Worm (Caenorhabditis elegans) whole organism, early embryonic: ENCODE results near the gene tftc-1.

ENCODE experiments used
- B0310.2 ChIP-seq: sonication (generic microtip); optimal IDR thresholded peaks from 2 replicates; lab custom pipeline; 2016; ENCODE audit warnings: mild to moderate bottlenecking, missing genetic modification characterization, missing compliant biosample characterization
- F13C5.2 ChIP-seq: sonication (generic microtip); optimal IDR thresholded peaks from 2 replicates; lab custom pipeline; 2017; ENCODE audit warnings: mild to moderate bottlenecking, missing genetic modification characterization, inconsistent platforms, missing compliant biosample characterization
- aly-1 ChIP-seq: sonication (generic microtip); optimal IDR thresholded peaks from 2 replicates; lab custom pipeline; 2016; ENCODE audit warnings: missing genetic modification characterization, missing compliant biosample characterization
- ama-1 ChIP-seq: fragments of 150-350 bp; optimal IDR thresholded peaks from 2 replicates; lab custom pipeline; 2014
- ceh-13 ChIP-seq: fragments of 200-800 bp; sonication (Bioruptor generic); optimal IDR thresholded peaks from 2 replicates; lab custom pipeline; 2018; ENCODE audit warnings: mild to moderate bottlenecking, missing genetic modification characterization, missing compliant biosample characterization
- ceh-36 ChIP-seq: sonication (generic microtip); optimal IDR thresholded peaks from 2 replicates; lab custom pipeline; 2016; ENCODE audit warnings: missing genetic modification characterization, inconsistent platforms, missing compliant biosample characterization
- ets-7 ChIP-seq: sonication (generic microtip); optimal IDR thresholded peaks from 2 replicates; lab custom pipeline; 2016; ENCODE audit warnings: missing genotype, missing genetic modification characterization, missing compliant biosample characterization
- flt-1 ChIP-seq: fragments of 200-800 bp; sonication (Bioruptor generic); IDR thresholded peaks from 2 replicates; pipeline ENCODE4 v1.3.6; 2022; ENCODE audit warnings: missing genetic modification characterization, missing compliant biosample characterization
- hmbx-1 ChIP-seq: sonication (generic microtip); optimal IDR thresholded peaks from 2 replicates; lab custom pipeline; 2016; ENCODE audit warnings: mild to moderate bottlenecking, missing genetic modification characterization, missing compliant biosample characterization
- hmg-4 ChIP-seq: fragments of 200-800 bp; sonication (Bioruptor generic); optimal IDR thresholded peaks from 2 replicates; lab custom pipeline; 2018; ENCODE audit warnings: mild to moderate bottlenecking, missing genetic modification characterization, missing compliant biosample characterization
- hnd-1 ChIP-seq: sonication (generic microtip); optimal IDR thresholded peaks from 2 replicates; lab custom pipeline; 2016; ENCODE audit warnings: missing genetic modification characterization, missing compliant biosample characterization
- pes-1 ChIP-seq: fragments of 200-800 bp; sonication (Bioruptor generic); IDR thresholded peaks from 2 replicates; pipeline ENCODE4 v1.3.6; 2022; ENCODE audit warnings: missing genetic modification reagents, missing genetic modification characterization, missing compliant biosample characterization
- scrt-1 ChIP-seq: fragments of 200-800 bp; sonication (Bioruptor generic); IDR thresholded peaks from 2 replicates; pipeline ENCODE4 v1.3.6; 2022; ENCODE audit warnings: missing genetic modification characterization, missing compliant biosample characterization
- sea-1 ChIP-seq: fragments of 200-800 bp; sonication (Bioruptor generic); conservative IDR thresholded peaks from 2 replicates; pipeline ENCODE4 v1.3.6; 2022; ENCODE audit warnings: missing genetic modification characterization, missing compliant biosample characterization
- tbx-11 ChIP-seq: fragments of 200-800 bp; sonication (Bioruptor generic); IDR thresholded peaks from 2 replicates; pipeline ENCODE4 v1.3.6; 2022; ENCODE audit warnings: missing genetic modification characterization, missing compliant biosample characterization
- tbx-37 ChIP-seq: fragments of 200-800 bp; sonication (Bioruptor generic); conservative IDR thresholded peaks from 2 replicates; pipeline ENCODE4 v1.3.6; 2022; ENCODE audit warnings: missing genetic modification reagents, missing genetic modification characterization, missing compliant biosample characterization
- tra-4 ChIP-seq: sonication (generic microtip); optimal IDR thresholded peaks from 2 replicates; lab custom pipeline; 2017; ENCODE audit warnings: missing genetic modification characterization, missing compliant biosample characterization

Gene tftc-1

ce11 chrIV:2313721-2314683, 35.1 kb upstream of the tftc-1 start, which contains the start of gene vha-11:
vha-11 (minus strand) TSS chrIV:2314567.
- TF ChIP-seq B0310.2 (no peak), F13C5.2 (tag; lab: Kevin White, UChicago) (no peak), tbx-11 (GFP tag; lab: Robert Waterston, UW) (no peak), ets-7 (tag; lab: Kevin White, UChicago) (no peak), flt-1 (GFP tag; lab: Robert Waterston, UW) (no peak), ama-1 (no peak), pes-1 (GFP tag; lab: Robert Waterston, UW) (no peak), hnd-1 (tag; lab: Kevin White, UChicago) (no peak), aly-1 (tag; lab: Kevin White, UChicago) (no peak), ceh-36 (tag; lab: Kevin White, UChicago) (no peak), hmbx-1 (tag; lab: Kevin White, UChicago) (no peak), sea-1 (GFP tag; lab: Robert Waterston, UW) (no peak), hmg-4 (no peak), tra-4 (tag; lab: Kevin White, UChicago) (no peak), tbx-37 (GFP tag; lab: Robert Waterston, UW) (no peak), ceh-13 (GFP tag; lab: Kevin White, UChicago) (no peak), scrt-1 (GFP tag; lab: Robert Waterston, UW) (no peak)

DNA sequence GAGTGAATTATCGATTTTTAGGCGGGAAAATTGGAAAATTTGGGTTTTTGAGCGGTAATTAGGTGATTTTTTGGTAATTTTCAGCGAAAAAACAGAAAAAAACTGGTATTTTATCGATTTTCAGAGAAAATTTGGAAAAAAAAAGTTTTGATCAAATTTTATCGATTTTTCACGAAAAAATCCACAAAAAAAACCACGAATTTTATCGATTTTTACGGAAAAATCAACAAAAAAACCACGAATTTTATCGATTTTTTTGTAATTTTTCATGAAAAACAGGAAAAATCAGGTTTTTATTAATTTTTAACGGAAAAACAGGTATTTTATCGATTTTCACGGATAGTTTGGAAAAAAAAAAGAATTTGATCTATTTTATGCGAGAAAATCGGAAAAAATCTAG, 34.2 kb upstream of the tftc-1 start:
- no peak for TF ChIP-seq hmg-4
- TF ChIP-seq ceh-13 (GFP tag; lab: Kevin White, UChicago): no peak
- TF ChIP-seq sea-1 (GFP tag; lab: Robert Waterston, UW): no peak
- TF ChIP-seq tbx-37 (GFP tag; lab: Robert Waterston, UW): no peak
- no peak for TF ChIP-seq hmbx-1 (tag; lab: Kevin White, UChicago)
- TF ChIP-seq flt-1 (GFP tag; lab: Robert Waterston, UW): no peak
- no peak for TF ChIP-seq B0310.2
- no peak for TF ChIP-seq tra-4 (tag; lab: Kevin White, UChicago)
- no peak for TF ChIP-seq scrt-1 (GFP tag; lab: Robert Waterston, UW)
- TF ChIP-seq aly-1 (tag; lab: Kevin White, UChicago): no peak
- no peak for TF ChIP-seq ets-7 (tag; lab: Kevin White, UChicago)
- TF ChIP-seq ceh-36 (tag; lab: Kevin White, UChicago): no peak
- TF ChIP-seq ama-1: no peak
- TF ChIP-seq hnd-1 (tag; lab: Kevin White, UChicago): no peak
- no peak for TF ChIP-seq pes-1 (GFP tag; lab: Robert Waterston, UW)

DNA sequence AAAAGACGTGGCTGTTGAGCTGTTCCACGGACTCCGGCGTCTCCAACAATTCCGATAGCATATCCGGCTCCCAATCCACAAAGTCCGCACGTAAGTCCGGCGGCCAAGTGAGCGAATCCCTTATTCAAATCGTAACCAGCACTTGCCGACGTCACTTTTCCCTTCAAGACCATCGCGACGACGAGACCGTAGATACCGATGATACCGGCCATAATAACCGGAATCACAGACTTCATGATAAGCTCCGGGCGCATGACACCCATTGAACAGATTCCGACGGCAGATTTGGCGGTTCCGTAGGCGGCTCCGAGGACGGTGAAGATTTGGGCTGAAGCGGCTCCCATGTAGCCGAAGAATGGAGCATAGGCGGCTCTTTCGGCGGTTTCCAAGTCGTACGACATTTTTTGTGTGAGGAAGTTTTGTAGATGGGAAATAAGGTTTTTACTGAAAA, 33.5 kb upstream of the tftc-1 start, which contains the start of gene vha-3:
Gene vha-3, minus strand, starts transcription at position 401 of the 451 bp plus-strand sequence.
- no peak for TF ChIP-seq hnd-1 (tag; lab: Kevin White, UChicago)
- no peak for TF ChIP-seq ceh-13 (GFP tag; lab: Kevin White, UChicago)
- no peak for TF ChIP-seq scrt-1 (GFP tag; lab: Robert Waterston, UW)
- no peak for TF ChIP-seq ets-7 (tag; lab: Kevin White, UChicago)
- TF ChIP-seq tbx-37 (GFP tag; lab: Robert Waterston, UW): no peak
- TF ChIP-seq ceh-36 (tag; lab: Kevin White, UChicago): no peak
- TF ChIP-seq hmg-4: no peak
- TF ChIP-seq hmbx-1 (tag; lab: Kevin White, UChicago): no peak
- no peak for TF ChIP-seq flt-1 (GFP tag; lab: Robert Waterston, UW)
- TF ChIP-seq sea-1 (GFP tag; lab: Robert Waterston, UW): no peak
- no peak for TF ChIP-seq tbx-11 (GFP tag; lab: Robert Waterston, UW)
- no peak for TF ChIP-seq F13C5.2 (tag; lab: Kevin White, UChicago)
- no peak for TF ChIP-seq B0310.2
- TF ChIP-seq tra-4 (tag; lab: Kevin White, UChicago): no peak
- TF ChIP-seq ama-1: no peak
- TF ChIP-seq pes-1 (GFP tag; lab: Robert Waterston, UW): no peak
- TF ChIP-seq aly-1 (tag; lab: Kevin White, UChicago): no peak

ce11 chrIV:2316273-2316672, 32.8 kb upstream of the tftc-1 start, which contains the start of gene Y38F2AL.12:
Y38F2AL.12 (plus strand) TSS chrIV:2316573.
- TF ChIP-seq pes-1 (GFP tag; lab: Robert Waterston, UW) (no peak), tra-4 (tag; lab: Kevin White, UChicago) (no peak), scrt-1 (GFP tag; lab: Robert Waterston, UW) (no peak), ceh-13 (GFP tag; lab: Kevin White, UChicago) (no peak), sea-1 (GFP tag; lab: Robert Waterston, UW) (no peak), tbx-37 (GFP tag; lab: Robert Waterston, UW) (no peak), ets-7 (tag; lab: Kevin White, UChicago) (no peak), flt-1 (GFP tag; lab: Robert Waterston, UW) (no peak), ama-1 (no peak), ceh-36 (tag; lab: Kevin White, UChicago) (no peak), hmg-4 (no peak), B0310.2 (no peak), aly-1 (tag; lab: Kevin White, UChicago) (no peak), hnd-1 (tag; lab: Kevin White, UChicago) (no peak), tbx-11 (GFP tag; lab: Robert Waterston, UW) (no peak), hmbx-1 (tag; lab: Kevin White, UChicago) (no peak), F13C5.2 (tag; lab: Kevin White, UChicago) (no peak)

- peak; percentile 50 for TF ChIP-seq hmg-4
- TF ChIP-seq F13C5.2 (tag; lab: Kevin White, UChicago): no peak
- no peak for TF ChIP-seq B0310.2
Observed at ce11 chrIV:2316796-2317195, 32.3 kb upstream of the tftc-1 start.

- no peak for TF ChIP-seq F13C5.2 (tag; lab: Kevin White, UChicago)
- no peak for TF ChIP-seq ceh-36 (tag; lab: Kevin White, UChicago)
- TF ChIP-seq flt-1 (GFP tag; lab: Robert Waterston, UW): no peak
- no peak for TF ChIP-seq tra-4 (tag; lab: Kevin White, UChicago)
- TF ChIP-seq scrt-1 (GFP tag; lab: Robert Waterston, UW): no peak
- no peak for TF ChIP-seq ceh-13 (GFP tag; lab: Kevin White, UChicago)
- no peak for TF ChIP-seq hmg-4
- no peak for TF ChIP-seq tbx-11 (GFP tag; lab: Robert Waterston, UW)
- no peak for TF ChIP-seq aly-1 (tag; lab: Kevin White, UChicago)
- no peak for TF ChIP-seq hnd-1 (tag; lab: Kevin White, UChicago)
- TF ChIP-seq pes-1 (GFP tag; lab: Robert Waterston, UW): no peak
- no peak for TF ChIP-seq sea-1 (GFP tag; lab: Robert Waterston, UW)
- TF ChIP-seq B0310.2: no peak
- no peak for TF ChIP-seq ets-7 (tag; lab: Kevin White, UChicago)
- TF ChIP-seq hmbx-1 (tag; lab: Kevin White, UChicago): no peak
- no peak for TF ChIP-seq tbx-37 (GFP tag; lab: Robert Waterston, UW)
Observed at ce11 chrIV:2320009-2320408, 29.1 kb upstream of the tftc-1 start.
